Fruit fly (Drosophila melanogaster): ENCODE results near the gene Delta.

DNA sequence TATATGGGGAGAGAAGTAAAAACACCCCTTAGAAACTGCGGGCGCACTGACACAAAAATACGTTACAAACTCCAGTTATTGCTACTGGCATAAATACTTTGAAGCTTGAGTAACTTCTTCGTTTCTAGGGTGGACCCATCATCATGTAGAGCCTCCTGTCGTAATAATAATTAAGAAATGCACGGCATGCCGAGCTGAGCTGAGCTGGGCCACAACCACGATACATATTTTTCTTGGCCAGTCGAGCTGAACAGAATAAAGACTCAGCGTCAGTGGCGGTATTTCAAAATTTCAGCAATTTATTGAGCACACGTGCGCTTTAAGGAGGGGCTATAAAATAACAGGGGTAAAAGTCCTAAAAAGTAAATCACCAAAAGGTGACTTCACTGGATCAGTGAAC, 7.6 kb downstream of the Delta start:
- TF ChIP-seq bab1 (GFP tag; optimal IDR thresholded peaks at IDR 0.05) = no peak
- no peak for TF ChIP-seq toe (GFP tag; optimal IDR thresholded peaks at IDR 0.05)
- no peak for TF ChIP-seq CG7101 (tag; optimal IDR thresholded peaks at IDR 0.05)
- no peak for TF ChIP-seq Hr96 (GFP tag; optimal IDR thresholded peaks at IDR 0.05)
- no peak for TF ChIP-seq kay (GFP tag; ENCODE audit: borderline replicate concordance)

All from whole organism, adult.